Worm (Caenorhabditis elegans): ENCODE data around the gene ZK370.4.
A peak's percentile ranks its signal among the peaks of the same experiment; 100 is the strongest.

ce11 chrIII:8742584-8742983 is 11.4 kb upstream of the ZK370.4 start:
- TF ChIP-seq ztf-11 (tag; optimal IDR thresholded peaks at IDR 0.05) = no peak
- TF ChIP-seq lin-13 (tag; optimal IDR thresholded peaks at IDR 0.05) = no peak
- TF ChIP-seq unc-62 (GFP tag; optimal IDR thresholded peaks at IDR 0.05) = no peak
- TF ChIP-seq ces-1 (GFP tag; optimal IDR thresholded peaks at IDR 0.05) = peak; percentile 8
- no peak for TF ChIP-seq ceh-39 (tag; optimal IDR thresholded peaks at IDR 0.05)
- TF ChIP-seq nhr-12 (tag; optimal IDR thresholded peaks at IDR 0.05) = no peak
- no peak for TF ChIP-seq flh-1 (GFP tag; optimal IDR thresholded peaks at IDR 0.05)
- TF ChIP-seq elt-3 (tag; optimal IDR thresholded peaks at IDR 0.05) = no peak
- TF ChIP-seq elt-1 (tag; optimal IDR thresholded peaks at IDR 0.05; ENCODE audit: borderline replicate concordance, insufficient read depth) = no peak
- no peak for TF ChIP-seq nhr-76 (tag; optimal IDR thresholded peaks at IDR 0.05)

Data from whole organism, mixed stage, embryonic.